Worm (Caenorhabditis elegans) whole organism, L2 larva: ENCODE results near the gene R193.2.

Experiments
- C34F6.9 ChIP-seq: fragments of 150-350 bp; optimal IDR thresholded peaks from 2 replicates; lab custom pipeline; 2014; ENCODE audit warnings: missing biosample characterization, missing genetic modification characterization
- F13H6.1 ChIP-seq: sonication (generic microtip); optimal IDR thresholded peaks from 2 replicates; lab custom pipeline; 2016; ENCODE audit warnings: missing genetic modification characterization, missing compliant biosample characterization
- R02D3.7 ChIP-seq: fragments of 150-350 bp; optimal IDR thresholded peaks from 2 replicates; lab custom pipeline; 2014; ENCODE audit warnings: missing biosample characterization, missing genetic modification characterization
- Y55F3AM.14 ChIP-seq: fragments of 200-800 bp; sonication (Bioruptor generic); optimal IDR thresholded peaks from 2 replicates; lab custom pipeline; 2018; ENCODE audit warnings: mild to moderate bottlenecking, missing genetic modification characterization, missing compliant biosample characterization
- ZK546.5 ChIP-seq: sonication (generic microtip); optimal IDR thresholded peaks from 2 replicates; lab custom pipeline; 2017; ENCODE audit warnings: missing biosample characterization, missing genetic modification characterization
- alr-1 ChIP-seq: fragments of 150-350 bp; optimal IDR thresholded peaks from 2 replicates; lab custom pipeline; 2014; ENCODE audit warnings: missing biosample characterization, missing genetic modification characterization
- aly-2 ChIP-seq: fragments of 150-350 bp; optimal IDR thresholded peaks from 2 replicates; lab custom pipeline; 2014; ENCODE audit warnings: missing biosample characterization, missing genetic modification characterization
- ama-1 ChIP-seq: fragments of 150-350 bp; optimal IDR thresholded peaks from 2 replicates; lab custom pipeline; 2018; ENCODE audit warnings: inconsistent platforms
- blmp-1 ChIP-seq: sonication (generic microtip); optimal IDR thresholded peaks from 2 replicates; lab custom pipeline; 2017; ENCODE audit warnings: missing genetic modification characterization, mild to moderate bottlenecking, missing compliant biosample characterization, antibody characterized with exemption, moderate library complexity; ENCODE audit not compliant: insufficient read depth
- ceh-16 ChIP-seq: fragments of 150-350 bp; optimal IDR thresholded peaks from 2 replicates; lab custom pipeline; 2014; ENCODE audit warnings: missing biosample characterization, missing genetic modification characterization
- ceh-82 ChIP-seq: fragments of 150-350 bp; optimal IDR thresholded peaks from 2 replicates; lab custom pipeline; 2014; ENCODE audit warnings: missing biosample characterization, missing genetic modification characterization
- crh-2 ChIP-seq: sonication (generic microtip); optimal IDR thresholded peaks from 2 replicates; lab custom pipeline; 2017; ENCODE audit warnings: missing biosample characterization, missing genetic modification characterization
- dmd-4 ChIP-seq: sonication (generic microtip); optimal IDR thresholded peaks from 2 replicates; lab custom pipeline; 2017; ENCODE audit warnings: missing biosample characterization, missing genetic modification characterization
- egl-27 ChIP-seq: sonication (generic microtip); optimal IDR thresholded peaks from 3 replicates; lab custom pipeline; 2017; ENCODE audit warnings: missing biosample characterization, missing genetic modification reagents, missing genetic modification characterization
- elt-1 ChIP-seq: fragments of 150-350 bp; optimal IDR thresholded peaks from 2 replicates; lab custom pipeline; 2014; ENCODE audit warnings: missing biosample characterization, missing genetic modification characterization
- elt-3 ChIP-seq: sonication (generic microtip); optimal IDR thresholded peaks from 2 replicates; lab custom pipeline; 2017; ENCODE audit warnings: missing biosample characterization, missing genetic modification characterization
- fos-1 ChIP-seq: fragments of 150-350 bp; optimal IDR thresholded peaks from 2 replicates; lab custom pipeline; 2014; ENCODE audit warnings: missing biosample characterization, missing genetic modification characterization
- gmeb-1 ChIP-seq: fragments of 150-350 bp; optimal IDR thresholded peaks from 2 replicates; lab custom pipeline; 2014; ENCODE audit warnings: missing biosample characterization, missing genetic modification characterization
- lin-11 ChIP-seq: fragments of 150-350 bp; sonication (generic microtip); optimal IDR thresholded peaks from 2 replicates; lab custom pipeline; 2014; ENCODE audit warnings: missing biosample characterization, missing genetic modification characterization, inconsistent platforms, mixed read lengths
- lin-13 ChIP-seq: fragments of 150-350 bp; optimal IDR thresholded peaks from 2 replicates; lab custom pipeline; 2014; ENCODE audit warnings: missing biosample characterization, missing genetic modification reagents, missing genetic modification characterization
- lin-39 ChIP-seq: fragments of 150-350 bp; optimal IDR thresholded peaks from 2 replicates; lab custom pipeline; 2014; ENCODE audit warnings: missing biosample characterization, missing genetic modification reagents, missing genetic modification characterization
- lsy-2 ChIP-seq, 2 experiments: fragments of 150-350 bp in 1 of 2; sonication (generic microtip) in 1 of 2; optimal IDR thresholded peaks; 2 replicates each; lab custom pipeline; 2014 to 2017; ENCODE audit warnings: missing biosample characterization in 2 of 2, missing genetic modification characterization in 2 of 2
- mab-5 ChIP-seq: fragments of 150-350 bp; optimal IDR thresholded peaks from 2 replicates; lab custom pipeline; 2014; ENCODE audit warnings: missing biosample characterization, missing genetic modification characterization
- mbf-1 ChIP-seq: sonication (generic microtip); optimal IDR thresholded peaks from 2 replicates; lab custom pipeline; 2017; ENCODE audit warnings: missing biosample characterization, missing genetic modification characterization
- mdl-1 ChIP-seq, 2 experiments: fragments of 150-350 bp in 1 of 2; sonication (generic microtip) in 1 of 2; optimal IDR thresholded peaks; 2 replicates each; lab custom pipeline; 2017; ENCODE audit warnings: missing biosample characterization in 2 of 2, missing genetic modification characterization in 2 of 2
- nhr-10 ChIP-seq: sonication (generic microtip); optimal IDR thresholded peaks from 2 replicates; lab custom pipeline; 2017; ENCODE audit warnings: missing biosample characterization, missing genetic modification characterization
- nhr-11 ChIP-seq: fragments of 150-350 bp; optimal IDR thresholded peaks from 2 replicates; lab custom pipeline; 2014; ENCODE audit warnings: missing biosample characterization, missing genetic modification characterization
- nhr-12 ChIP-seq: fragments of 150-350 bp; optimal IDR thresholded peaks from 2 replicates; lab custom pipeline; 2014; ENCODE audit warnings: missing biosample characterization, missing genetic modification characterization
- nhr-129 ChIP-seq: fragments of 150-350 bp; optimal IDR thresholded peaks from 2 replicates; lab custom pipeline; 2014; ENCODE audit warnings: missing biosample characterization, missing genetic modification characterization
- nhr-21 ChIP-seq: fragments of 150-350 bp; optimal IDR thresholded peaks from 2 replicates; lab custom pipeline; 2014; ENCODE audit warnings: missing biosample characterization, missing genetic modification characterization
- nhr-23 ChIP-seq: fragments of 150-350 bp; optimal IDR thresholded peaks from 2 replicates; lab custom pipeline; 2014; ENCODE audit warnings: missing biosample characterization, missing genetic modification reagents, missing genetic modification characterization
- nhr-237 ChIP-seq: fragments of 150-350 bp; optimal IDR thresholded peaks from 2 replicates; lab custom pipeline; 2014; ENCODE audit warnings: missing biosample characterization, missing genetic modification characterization
- nhr-25 ChIP-seq: fragments of 150-350 bp; sonication (generic microtip); optimal IDR thresholded peaks from 3 replicates; lab custom pipeline; 2014; ENCODE audit warnings: missing biosample characterization, missing genetic modification characterization
- nhr-6 ChIP-seq: fragments of 150-350 bp; optimal IDR thresholded peaks from 2 replicates; lab custom pipeline; 2014; ENCODE audit warnings: missing biosample characterization, missing genetic modification characterization
- nhr-77 ChIP-seq: fragments of 150-350 bp; optimal IDR thresholded peaks from 2 replicates; lab custom pipeline; 2014; ENCODE audit warnings: missing biosample characterization, missing genetic modification characterization
- peb-1 ChIP-seq: fragments of 150-350 bp; optimal IDR thresholded peaks from 2 replicates; lab custom pipeline; 2014; ENCODE audit warnings: missing biosample characterization, missing genetic modification characterization
- sem-4 ChIP-seq: fragments of 150-350 bp; optimal IDR thresholded peaks from 2 replicates; lab custom pipeline; 2014; ENCODE audit warnings: missing biosample characterization, missing genetic modification reagents, missing genetic modification characterization
- skn-1 ChIP-seq: sonication (generic microtip); optimal IDR thresholded peaks from 2 replicates; lab custom pipeline; 2017; ENCODE audit warnings: missing biosample characterization, missing genetic modification characterization
- sma-3 ChIP-seq: sonication (generic microtip); optimal IDR thresholded peaks from 2 replicates; lab custom pipeline; 2016; ENCODE audit warnings: missing genetic modification reagents, missing genetic modification characterization, missing compliant biosample characterization
- sma-9 ChIP-seq, 2 experiments: fragments of 150-350 bp in 1 of 2; sonication (generic microtip) in 1 of 2; optimal IDR thresholded peaks; 2 replicates each; lab custom pipeline; 2014 to 2016; ENCODE audit warnings: missing genetic modification characterization in 2 of 2, mild to moderate bottlenecking in 1 of 2, missing biosample characterization in 1 of 2, missing compliant biosample characterization in 1 of 2, missing genetic modification reagents in 1 of 2, moderate library complexity in 1 of 2
- snpc-4 ChIP-seq: fragments of 150-350 bp; optimal IDR thresholded peaks from 2 replicates; lab custom pipeline; 2014; ENCODE audit warnings: missing biosample characterization, missing genetic modification characterization
- unc-39 ChIP-seq: fragments of 150-350 bp; optimal IDR thresholded peaks from 2 replicates; lab custom pipeline; 2014; ENCODE audit warnings: missing biosample characterization, missing genetic modification characterization
- unc-55 ChIP-seq: fragments of 150-350 bp; sonication (generic microtip); optimal IDR thresholded peaks from 3 replicates; lab custom pipeline; 2014; ENCODE audit warnings: missing biosample characterization, missing genetic modification reagents, missing genetic modification characterization
- unc-62 ChIP-seq: fragments of 150-350 bp; optimal IDR thresholded peaks from 2 replicates; lab custom pipeline; 2014; ENCODE audit warnings: missing biosample characterization, missing genetic modification reagents, missing genetic modification characterization
- zag-1 ChIP-seq: fragments of 150-350 bp; optimal IDR thresholded peaks from 2 replicates; lab custom pipeline; 2014; ENCODE audit warnings: missing biosample characterization, missing genetic modification characterization
- ztf-1 ChIP-seq: fragments of 200-800 bp; sonication (Bioruptor generic); conservative IDR thresholded peaks from 2 replicates; pipeline ENCODE4 v1.3.6; 2022; ENCODE audit warnings: missing genetic modification characterization, missing compliant biosample characterization
- ztf-11 ChIP-seq: sonication (generic microtip); optimal IDR thresholded peaks from 2 replicates; lab custom pipeline; 2017; ENCODE audit warnings: missing biosample characterization, missing genetic modification characterization
- ztf-4 ChIP-seq: fragments of 150-350 bp; optimal IDR thresholded peaks from 2 replicates; lab custom pipeline; 2014; ENCODE audit warnings: missing biosample characterization, missing genetic modification characterization

Gene R193.2

DNA sequence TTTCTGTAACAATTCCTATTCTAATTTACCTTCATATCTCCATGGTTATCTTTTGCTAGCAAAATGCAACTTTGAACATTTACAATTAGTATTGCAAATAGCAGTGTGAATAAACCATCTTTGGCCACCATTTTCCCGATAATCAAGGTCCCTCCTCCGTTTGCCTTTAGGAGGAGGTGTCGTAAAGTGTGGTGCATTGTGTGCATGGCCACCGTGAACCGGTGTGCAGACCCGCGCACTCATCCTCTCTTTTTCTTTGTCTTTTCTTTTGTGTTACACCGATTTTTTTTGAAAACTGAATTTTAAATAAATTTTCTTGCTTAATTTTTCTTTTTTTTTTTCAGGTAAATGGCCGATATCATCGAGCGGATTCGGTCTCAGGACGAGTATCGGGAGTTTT, 51.6 kb downstream of the R193.2 start, which contains the start of the genes pigx-1 and rme-6:
Gene pigx-1 (minus strand): TSS at position 206 of the 400 bp plus-strand sequence.
Gene rme-6 (plus strand): TSS at position 345 of the 400 bp plus-strand sequence.
- TF ChIP-seq nhr-129 (tag; lab: Kevin White, UChicago): peak; percentile 20
- TF ChIP-seq lsy-2 (tag; optimal IDR thresholded peaks at IDR 0.05; lab: Kevin White, UChicago): peak in 1 of 2 experiments; percentile 27
- TF ChIP-seq sma-3 (GFP tag; lab: Kevin White, UChicago): no peak
- TF ChIP-seq unc-55 (GFP tag; lab: Kevin White, UChicago): peak; percentile 63
- TF ChIP-seq blmp-1 (tag; lab: Kevin White, UChicago): no peak

ce11 chrX:1094332-1094731, 54.1 kb downstream of the R193.2 start:
- TF ChIP-seq alr-1: no peak
- TF ChIP-seq sem-4 (tag; lab: Kevin White, UChicago): no peak
- TF ChIP-seq egl-27 (tag; lab: Kevin White, UChicago): no peak
- no peak for TF ChIP-seq aly-2
- no peak for TF ChIP-seq unc-62 (GFP tag; lab: Kevin White, UChicago)
- TF ChIP-seq ztf-4: no peak
- TF ChIP-seq, all 48 proteins: peak for 0

DNA sequence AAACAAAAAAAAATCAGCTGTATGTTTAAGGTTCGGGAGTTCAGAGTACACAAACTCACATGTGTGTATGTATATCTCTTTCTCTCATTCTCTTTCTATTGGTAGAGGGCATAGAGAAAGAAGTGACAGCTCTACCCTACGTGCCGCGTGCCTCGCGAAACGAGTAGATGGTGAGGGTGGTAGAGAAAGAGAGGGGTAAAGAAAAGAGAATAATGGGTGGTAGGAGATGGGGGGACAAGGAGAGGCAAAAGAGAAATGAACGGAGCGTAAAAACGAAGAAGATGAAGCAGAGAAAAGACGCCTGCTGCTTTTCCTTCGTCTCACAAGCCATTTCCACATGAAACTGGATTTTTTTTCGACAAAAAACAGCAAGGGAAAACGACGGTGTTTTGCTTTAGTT, 55.2 kb downstream of the R193.2 start:
- TF ChIP-seq zag-1: peak; percentile 94
- TF ChIP-seq ztf-4: peak; percentile 84
- TF ChIP-seq sma-9 (GFP tag; optimal IDR thresholded peaks at IDR 0.05; lab: Kevin White, UChicago): peak; percentile 97
- TF ChIP-seq sma-9 (tag; optimal IDR thresholded peaks at IDR 0.05; lab: Kevin White, UChicago): no peak
- TF ChIP-seq elt-3 (tag; lab: Kevin White, UChicago): no peak
- TF ChIP-seq lsy-2 (tag; optimal IDR thresholded peaks at IDR 0.05; lab: Kevin White, UChicago): peak; percentile 64 to 91
- peak; percentile 87 for TF ChIP-seq Y55F3AM.14 (GFP tag; lab: Kevin White, UChicago)
- no peak for TF ChIP-seq ceh-16 (tag; lab: Kevin White, UChicago)
- TF ChIP-seq unc-55 (GFP tag; lab: Kevin White, UChicago): peak; percentile 92
- TF ChIP-seq F13H6.1 (tag; lab: Kevin White, UChicago): peak; percentile 98
- TF ChIP-seq ceh-82 (tag; lab: Kevin White, UChicago): no peak
- TF ChIP-seq sma-3 (GFP tag; lab: Kevin White, UChicago): peak; percentile 83
- TF ChIP-seq nhr-10: peak; percentile 62
- TF ChIP-seq fos-1 (tag; lab: Kevin White, UChicago): peak; percentile 92
- TF ChIP-seq alr-1: no peak
- TF ChIP-seq nhr-6 (tag; lab: Kevin White, UChicago): peak; percentile 92
- TF ChIP-seq skn-1 (tag; lab: Kevin White, UChicago): no peak
- no peak for TF ChIP-seq elt-1
- peak; percentile 43 for TF ChIP-seq lin-39 (tag; lab: Kevin White, UChicago)
- TF ChIP-seq ztf-11 (tag; lab: Kevin White, UChicago): peak; percentile 8
- TF ChIP-seq nhr-11: no peak
- TF ChIP-seq blmp-1 (tag; lab: Kevin White, UChicago): peak; percentile 93
- no peak for TF ChIP-seq nhr-23 (tag; lab: Kevin White, UChicago)
- TF ChIP-seq snpc-4 (tag; lab: Kevin White, UChicago): peak; percentile 82
- TF ChIP-seq mab-5 (tag; lab: Kevin White, UChicago): peak; percentile 64
- TF ChIP-seq nhr-237 (tag; lab: Kevin White, UChicago): no peak
- TF ChIP-seq sem-4 (tag; lab: Kevin White, UChicago): peak; percentile 97
- peak; percentile 3 for TF ChIP-seq mbf-1 (tag; lab: Kevin White, UChicago)
- TF ChIP-seq lin-11 (tag; lab: Kevin White, UChicago): peak; percentile 28
- no peak for TF ChIP-seq peb-1 (tag; lab: Kevin White, UChicago)
- peak; percentile 88 for TF ChIP-seq unc-62 (GFP tag; lab: Kevin White, UChicago)
- peak; percentile 17 for TF ChIP-seq ama-1 (lab: Kevin White, UChicago)
- TF ChIP-seq egl-27 (tag; lab: Kevin White, UChicago): peak; percentile 90
- TF ChIP-seq crh-2 (tag; lab: Kevin White, UChicago): peak; percentile 94
- TF ChIP-seq aly-2: no peak
- no peak for TF ChIP-seq nhr-12 (tag; lab: Kevin White, UChicago)
- peak; percentile 97 for TF ChIP-seq C34F6.9
- TF ChIP-seq gmeb-1 (tag; lab: Kevin White, UChicago): peak; percentile 73
- TF ChIP-seq nhr-129 (tag; lab: Kevin White, UChicago): peak; percentile 98
- no peak for TF ChIP-seq dmd-4 (tag; lab: Kevin White, UChicago)
- peak; percentile 89 for TF ChIP-seq lin-13 (GFP tag; lab: Kevin White, UChicago)
- no peak for TF ChIP-seq ZK546.5 (tag; lab: Kevin White, UChicago)
- no peak for TF ChIP-seq nhr-77 (tag; lab: Kevin White, UChicago)
- no peak for TF ChIP-seq R02D3.7 (tag; lab: Kevin White, UChicago)
- peak; percentile 95 to 98 for TF ChIP-seq mdl-1 (tag; optimal IDR thresholded peaks at IDR 0.05; lab: Kevin White, UChicago)
- no peak for TF ChIP-seq ztf-1 (GFP tag; lab: Robert Waterston, UW)
- peak; percentile 90 for TF ChIP-seq nhr-21
- peak; percentile 93 for TF ChIP-seq nhr-25 (tag; lab: Kevin White, UChicago)
- TF ChIP-seq unc-39 (tag; lab: Kevin White, UChicago): peak; percentile 19
